Fruit fly (Drosophila melanogaster) whole organism, embryonic: Measurements from ENCODE around the gene Chro.
A peak's percentile ranks its signal among the peaks of the same experiment; 100 is the strongest.

ENCODE experiments used
- Adf1 ChIP-seq: fragments of 200-800 bp; sonication (Bioruptor generic); IDR thresholded peaks from 2 replicates; pipeline ENCODE4 v1.3.6; 2022; ENCODE audit warnings: missing biosample characterization, missing genetic modification characterization
- BtbVII ChIP-seq: fragments of 200-800 bp; sonication (Bioruptor generic); optimal IDR thresholded peaks from 3 replicates; lab custom pipeline; 2017; ENCODE audit warnings: missing biosample characterization, mild to moderate bottlenecking, missing genetic modification characterization
- CG10274 ChIP-seq: fragments of 200-800 bp; sonication (Bioruptor generic); optimal IDR thresholded peaks from 3 replicates; lab custom pipeline; 2017; ENCODE audit warnings: missing biosample characterization, mild to moderate bottlenecking, missing genetic modification characterization
- CG10654 ChIP-seq: fragments of 200-800 bp; sonication (Bioruptor generic); optimal IDR thresholded peaks from 2 replicates; lab custom pipeline; 2016; ENCODE audit warnings: missing biosample characterization, missing genetic modification characterization
- CG1233 ChIP-seq: fragments of 200-800 bp; sonication (Bioruptor generic); optimal IDR thresholded peaks from 4 replicates; lab custom pipeline; 2018; ENCODE audit warnings: missing biosample characterization, mild to moderate bottlenecking, missing genetic modification characterization
- CG13775 ChIP-seq: fragments of 200-800 bp; sonication (Bioruptor generic); optimal IDR thresholded peaks from 3 replicates; lab custom pipeline; 2017; ENCODE audit warnings: missing biosample characterization, mild to moderate bottlenecking, missing genetic modification characterization
- CG14050 ChIP-seq: fragments of 200-800 bp; sonication (Bioruptor generic); IDR thresholded peaks from 3 replicates; pipeline ENCODE4 v1.3.6; 2022; ENCODE audit warnings: missing biosample characterization, missing genetic modification characterization
- CG14441 ChIP-seq: fragments of 200-800 bp; sonication (Bioruptor generic); IDR thresholded peaks from 2 replicates; pipeline ENCODE4 v1.3.6; 2022; ENCODE audit warnings: missing biosample characterization, missing genetic modification characterization
- CG1647 ChIP-seq: fragments of 200-800 bp; sonication (Bioruptor generic); optimal IDR thresholded peaks from 3 replicates; lab custom pipeline; 2016; ENCODE audit warnings: missing biosample characterization, missing genetic modification characterization
- CG17612 ChIP-seq: fragments of 200-800 bp; sonication (Bioruptor generic); IDR thresholded peaks from 2 replicates; pipeline ENCODE4 v1.3.6; 2022; ENCODE audit warnings: missing biosample characterization, missing genetic modification characterization
- CG18599 ChIP-seq: fragments of 200-800 bp; sonication (Bioruptor generic); optimal IDR thresholded peaks from 3 replicates; lab custom pipeline; 2017; ENCODE audit warnings: missing biosample characterization, missing genetic modification characterization, mild to moderate bottlenecking, moderate library complexity, missing genetic modification reagents
- CG2129 ChIP-seq: fragments of 200-800 bp; sonication (Bioruptor generic); IDR thresholded peaks from 2 replicates; pipeline ENCODE4 v1.3.6; 2022; ENCODE audit warnings: missing biosample characterization, missing genetic modification characterization; ENCODE audit not compliant: partially characterized antibody
- CG2712 ChIP-seq: fragments of 200-800 bp; optimal IDR thresholded peaks from 3 replicates; lab custom pipeline; 2019; ENCODE audit warnings: missing biosample characterization, mild to moderate bottlenecking, missing genetic modification characterization, moderate library complexity
- CG34422 ChIP-seq: fragments of 200-800 bp; sonication (Bioruptor generic); IDR thresholded peaks from 3 replicates; pipeline ENCODE4 v1.3.6; 2022; ENCODE audit warnings: missing biosample characterization, missing genetic modification characterization
- CG42726 ChIP-seq: fragments of 200-800 bp; sonication (Bioruptor generic); IDR thresholded peaks from 2 replicates; pipeline ENCODE4 v1.3.6; 2022; ENCODE audit warnings: missing biosample characterization, missing genetic modification characterization; ENCODE audit not compliant: partially characterized antibody
- CG6791 ChIP-seq: fragments of 200-800 bp; sonication (Bioruptor generic); IDR thresholded peaks from 3 replicates; pipeline ENCODE4 v1.3.6; 2022; ENCODE audit warnings: missing biosample characterization, missing genetic modification characterization; ENCODE audit not compliant: partially characterized antibody
- CG6854 ChIP-seq: fragments of 200-800 bp; sonication (Bioruptor generic); optimal IDR thresholded peaks from 3 replicates; lab custom pipeline; 2017; ENCODE audit warnings: missing biosample characterization, mild to moderate bottlenecking, missing genetic modification characterization
- CG7372 ChIP-seq: fragments of 200-800 bp; sonication (Bioruptor generic); IDR thresholded peaks from 2 replicates; pipeline ENCODE4 v1.3.6; 2022; ENCODE audit warnings: missing biosample characterization, missing genetic modification characterization
- CG7745 ChIP-seq: fragments of 200-800 bp; sonication (Bioruptor generic); optimal IDR thresholded peaks from 2 replicates; lab custom pipeline; 2018; ENCODE audit warnings: missing biosample characterization, mild to moderate bottlenecking, missing genetic modification characterization, moderate library complexity
- CG7839 ChIP-seq: fragments of 200-800 bp; sonication (Bioruptor generic); optimal IDR thresholded peaks from 3 replicates; lab custom pipeline; 2018; ENCODE audit warnings: missing biosample characterization, mild to moderate bottlenecking, missing genetic modification characterization, moderate library complexity
- CG8281 ChIP-seq: fragments of 200-800 bp; sonication (Bioruptor generic); optimal IDR thresholded peaks from 2 replicates; lab custom pipeline; 2018; ENCODE audit warnings: missing biosample characterization, mild to moderate bottlenecking, missing genetic modification characterization, moderate library complexity
- CG9876 ChIP-seq: fragments of 200-800 bp; sonication (Bioruptor generic); optimal IDR thresholded peaks from 2 replicates; lab custom pipeline; 2016; ENCODE audit warnings: missing biosample characterization, missing genetic modification characterization
- Dref ChIP-seq: fragments of 200-800 bp; sonication (Bioruptor generic); IDR thresholded peaks from 2 replicates; pipeline ENCODE4 v1.3.6; 2022; ENCODE audit warnings: missing biosample characterization, missing genetic modification characterization
- Eip74EF ChIP-seq, 2 experiments: fragments of 200-800 bp in 1 of 2; fragments of >200 bp in 1 of 2; sonication (Bioruptor generic) in 1 of 2; optimal IDR thresholded peaks; 2 replicates each; lab custom pipeline; 2017 to 2019; ENCODE audit warnings: missing biosample characterization in 2 of 2, missing genetic modification characterization in 2 of 2, mild to moderate bottlenecking in 1 of 2, moderate library complexity in 1 of 2
- Ets97D ChIP-seq: fragments of 200-800 bp; sonication (Bioruptor generic); optimal IDR thresholded peaks from 3 replicates; lab custom pipeline; 2016; ENCODE audit warnings: missing biosample characterization, missing genetic modification characterization
- HHEX ChIP-seq: fragments of 200-800 bp; sonication (Bioruptor generic); optimal IDR thresholded peaks from 3 replicates; lab custom pipeline; 2017; ENCODE audit warnings: missing biosample characterization, mild to moderate bottlenecking, missing genetic modification characterization, missing genetic modification reagents
- HLH54F ChIP-seq: fragments of 200-800 bp; sonication (Bioruptor generic); optimal IDR thresholded peaks from 3 replicates; lab custom pipeline; 2016; ENCODE audit warnings: missing biosample characterization, missing genetic modification characterization
- Hey ChIP-seq: fragments of 200-800 bp; sonication (Bioruptor generic); optimal IDR thresholded peaks from 3 replicates; lab custom pipeline; 2018; ENCODE audit warnings: missing biosample characterization, mild to moderate bottlenecking, missing genetic modification characterization
- Hmr ChIP-seq: fragments of 200-800 bp; sonication (Bioruptor generic); optimal IDR thresholded peaks from 3 replicates; lab custom pipeline; 2017; ENCODE audit warnings: mild to moderate bottlenecking, missing biosample characterization, missing genetic modification reagents, missing genetic modification characterization
- Hr3 ChIP-seq: fragments of 200-800 bp; sonication (Bioruptor generic); optimal IDR thresholded peaks from 3 replicates; lab custom pipeline; 2016; ENCODE audit warnings: missing biosample characterization, missing genetic modification characterization
- Mad ChIP-seq: fragments of 200-800 bp; sonication (Bioruptor generic); optimal IDR thresholded peaks from 2 replicates; lab custom pipeline; 2016; ENCODE audit warnings: missing biosample characterization, missing genetic modification characterization
- Poxn ChIP-seq: fragments of 200-800 bp; sonication (Bioruptor generic); IDR thresholded peaks from 2 replicates; pipeline ENCODE4 v1.3.6; 2022; ENCODE audit warnings: missing biosample characterization, missing genetic modification characterization
- Ravus ChIP-seq: fragments of 200-800 bp; sonication (Bioruptor generic); IDR thresholded peaks from 2 replicates; pipeline ENCODE4 v1.3.6; 2022; ENCODE audit warnings: missing biosample characterization, missing genetic modification characterization
- Scr ChIP-seq: fragments of 200-800 bp; sonication (Bioruptor generic); IDR thresholded peaks from 2 replicates; pipeline ENCODE4 v1.3.6; 2022; ENCODE audit warnings: missing biosample characterization, missing genetic modification characterization; ENCODE audit not compliant: partially characterized antibody
- Side ChIP-seq: fragments of 200-800 bp; sonication (Bioruptor generic); optimal IDR thresholded peaks from 2 replicates; lab custom pipeline; 2016; ENCODE audit warnings: missing biosample characterization, missing genetic modification characterization
- Tbp ChIP-seq: fragments of >200 bp; optimal IDR thresholded peaks from 2 replicates; lab custom pipeline; 2018; ENCODE audit warnings: missing biosample characterization, missing genetic modification characterization
- Xrp1 ChIP-seq: fragments of 200-800 bp; sonication (Bioruptor generic); IDR thresholded peaks from 2 replicates; pipeline ENCODE4 v1.3.6; 2022; ENCODE audit warnings: missing biosample characterization, missing genetic modification characterization
- amos ChIP-seq: fragments of 200-800 bp; sonication (Bioruptor generic); IDR thresholded peaks from 2 replicates; pipeline ENCODE4 v1.3.6; 2022; ENCODE audit warnings: missing biosample characterization, missing genetic modification characterization; ENCODE audit not compliant: partially characterized antibody
- aop ChIP-seq: fragments of 200-800 bp; sonication (Bioruptor generic); IDR thresholded peaks from 2 replicates; pipeline ENCODE4 v1.3.6; 2022; ENCODE audit warnings: missing biosample characterization, missing genetic modification characterization
- ase ChIP-seq: fragments of 200-800 bp; sonication (Bioruptor generic); IDR thresholded peaks from 3 replicates; pipeline ENCODE4 v1.3.6; 2022; ENCODE audit warnings: missing biosample characterization, missing genetic modification characterization
- btn ChIP-seq: fragments of 200-800 bp; sonication (Bioruptor generic); optimal IDR thresholded peaks from 2 replicates; lab custom pipeline; 2016; ENCODE audit warnings: missing biosample characterization, missing genetic modification characterization
- cg ChIP-seq: fragments of 200-800 bp; sonication (Bioruptor generic); optimal IDR thresholded peaks from 3 replicates; lab custom pipeline; 2019; ENCODE audit warnings: missing biosample characterization, mild to moderate bottlenecking, missing genetic modification characterization, moderate library complexity
- chinmo ChIP-seq: fragments of 200-800 bp; sonication (Bioruptor generic); IDR thresholded peaks from 4 replicates; pipeline ENCODE4 v1.3.6; 2022; ENCODE audit warnings: missing biosample characterization, missing genetic modification characterization; ENCODE audit not compliant: partially characterized antibody
- nerfin-1 ChIP-seq: fragments of 200-800 bp; sonication (Bioruptor generic); optimal IDR thresholded peaks from 3 replicates; lab custom pipeline; 2019; ENCODE audit warnings: missing biosample characterization, mild to moderate bottlenecking, missing genetic modification characterization, moderate library complexity
- org-1 ChIP-seq: fragments of 200-800 bp; sonication (Bioruptor generic); optimal IDR thresholded peaks from 2 replicates; lab custom pipeline; 2017; ENCODE audit warnings: missing biosample characterization, missing genetic modification characterization
- pros ChIP-seq: fragments of 200-800 bp; sonication (Bioruptor generic); optimal IDR thresholded peaks from 3 replicates; lab custom pipeline; 2019; ENCODE audit warnings: missing biosample characterization, mild to moderate bottlenecking, missing genetic modification characterization, moderate library complexity
- row ChIP-seq: fragments of 200-800 bp; sonication (Bioruptor generic); IDR thresholded peaks from 3 replicates; pipeline ENCODE4 v1.3.6; 2022; ENCODE audit warnings: missing biosample characterization, missing genetic modification characterization
- salm ChIP-seq: fragments of 200-800 bp; sonication (Bioruptor generic); optimal IDR thresholded peaks from 2 replicates; lab custom pipeline; 2018; ENCODE audit warnings: missing biosample characterization, mild to moderate bottlenecking, missing genetic modification characterization
- seq ChIP-seq: fragments of 200-800 bp; sonication (Bioruptor generic); IDR thresholded peaks from 2 replicates; pipeline ENCODE4 v1.3.6; 2022; ENCODE audit warnings: missing biosample characterization, missing genetic modification characterization
- slou ChIP-seq: fragments of 200-800 bp; sonication (Bioruptor generic); optimal IDR thresholded peaks from 3 replicates; lab custom pipeline; 2016; ENCODE audit warnings: missing biosample characterization, missing genetic modification characterization
- sob ChIP-seq: fragments of 200-800 bp; sonication (Bioruptor generic); IDR thresholded peaks from 2 replicates; pipeline ENCODE4 v1.3.6; 2022; ENCODE audit warnings: missing biosample characterization, missing genetic modification characterization

The Chro gene

DNA sequence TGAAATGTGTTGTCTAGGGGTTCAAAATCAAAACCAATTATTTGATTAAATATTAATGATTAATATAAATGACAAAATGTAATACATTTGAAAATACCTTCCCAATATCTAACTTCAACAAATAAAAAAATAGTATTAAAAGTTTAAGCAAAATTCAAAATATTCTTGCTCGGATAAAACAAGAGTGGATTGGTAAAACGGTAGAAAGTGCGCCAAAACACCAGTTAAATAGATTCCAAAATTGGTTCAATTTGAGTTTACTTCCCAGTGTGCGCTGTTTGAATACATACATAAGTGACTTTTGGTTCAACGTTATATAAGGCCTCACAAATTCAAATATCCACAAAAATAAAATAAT is 13.7 kb downstream of the Chro start (continued):
- no peak for TF ChIP-seq CG34422 (GFP tag; lab: Robert Waterston, UW)
- peak; percentile 59 for TF ChIP-seq CG14441 (GFP tag; lab: Robert Waterston, UW)
- peak; percentile 43 for TF ChIP-seq CG10654 (GFP tag; lab: Kevin White, UChicago)
- no peak; the same call in 1 of the 2 replicates for TF ChIP-seq Ravus (GFP tag; lab: Robert Waterston, UW)
- peak; percentile 3 for TF ChIP-seq HLH54F (GFP tag; lab: Kevin White, UChicago)
- no peak for TF ChIP-seq Hey (tag; lab: Kevin White, UChicago)
- no peak for TF ChIP-seq CG8281 (tag; lab: Kevin White, UChicago)
- peak; percentile 80 for TF ChIP-seq row (GFP tag; lab: Robert Waterston, UW)
- TF ChIP-seq chinmo (GFP tag; lab: Robert Waterston, UW) = no peak
- TF ChIP-seq aop = no peak
- TF ChIP-seq CG2712 (tag; lab: Kevin White, UChicago) = peak; percentile 79
- no peak for TF ChIP-seq CG7745 (tag; lab: Kevin White, UChicago)
- peak; percentile 26 for TF ChIP-seq CG1647 (GFP tag; lab: Kevin White, UChicago)
- TF ChIP-seq Scr (GFP tag; lab: Robert Waterston, UW) = no peak
- peak; percentile 23 for TF ChIP-seq CG1233 (GFP tag; lab: Kevin White, UChicago)
- TF ChIP-seq CG7372 (GFP tag; lab: Robert Waterston, UW) = peak; percentile 55
- no peak for TF ChIP-seq CG42726
- TF ChIP-seq nerfin-1 = peak; percentile 55
- peak; percentile 15 for TF ChIP-seq Mad (GFP tag; lab: Kevin White, UChicago)
- peak; percentile 38 for TF ChIP-seq CG13775
- TF ChIP-seq Tbp (GFP tag; lab: Kevin White, UChicago) = no peak
- no peak for TF ChIP-seq Poxn (GFP tag; lab: Robert Waterston, UW)
- TF ChIP-seq seq (GFP tag; lab: Robert Waterston, UW) = peak; percentile 69
- no peak for TF ChIP-seq CG6791 (GFP tag; lab: Robert Waterston, UW)
- TF ChIP-seq slou (GFP tag; lab: Kevin White, UChicago) = peak; percentile 21
- TF ChIP-seq cg = no peak
- no peak; the same call in 1 of the 2 replicates for TF ChIP-seq Adf1 (GFP tag; lab: Robert Waterston, UW)
- peak; percentile 68 for TF ChIP-seq org-1 (GFP tag; lab: Kevin White, UChicago)
- peak; percentile 56; the same call in 1 of the 3 replicates for TF ChIP-seq ase
- no peak for TF ChIP-seq CG17612 (GFP tag; lab: Robert Waterston, UW)
- no peak for TF ChIP-seq CG2129 (GFP tag; lab: Robert Waterston, UW)
- TF ChIP-seq Side (GFP tag; lab: Kevin White, UChicago) = no peak
- peak; percentile 34; the same call in 1 of the 2 replicates for TF ChIP-seq sob (GFP tag; lab: Robert Waterston, UW)
- no peak for TF ChIP-seq pros (GFP tag; lab: Kevin White, UChicago)
- TF ChIP-seq HHEX (GFP tag; lab: Kevin White, UChicago) = peak; percentile 68
- no peak for TF ChIP-seq Dref (GFP tag; lab: Robert Waterston, UW)
- TF ChIP-seq Hmr (GFP tag; lab: Kevin White, UChicago) = peak; percentile 84
- TF ChIP-seq Xrp1 (GFP tag; lab: Robert Waterston, UW) = peak; percentile 71
- TF ChIP-seq Eip74EF (GFP tag; optimal IDR thresholded peaks at IDR 0.05; lab: Kevin White, UChicago) = peak in 1 of 2 experiments; percentile 71
- peak; percentile 62 for TF ChIP-seq CG14050 (GFP tag; lab: Robert Waterston, UW)
- TF ChIP-seq amos (GFP tag; lab: Robert Waterston, UW) = no peak
- no peak for TF ChIP-seq CG9876 (GFP tag; lab: Kevin White, UChicago)
- peak; percentile 70 for TF ChIP-seq salm
- no peak for TF ChIP-seq Ets97D (GFP tag; lab: Kevin White, UChicago)
- peak; percentile 60 for TF ChIP-seq BtbVII
- peak; percentile 64 for TF ChIP-seq CG18599 (GFP tag; lab: Kevin White, UChicago)
- no peak for TF ChIP-seq CG10274
- peak; percentile 61 for TF ChIP-seq CG6854 (GFP tag; lab: Kevin White, UChicago)
- TF ChIP-seq btn (GFP tag; lab: Kevin White, UChicago) = no peak
- TF ChIP-seq CG7839 (tag; lab: Kevin White, UChicago) = peak; percentile 86
- TF ChIP-seq Hr3 (GFP tag; lab: Kevin White, UChicago) = peak; percentile 55
